Worm (Caenorhabditis elegans): ENCODE results near the gene mam-3.

DNA sequence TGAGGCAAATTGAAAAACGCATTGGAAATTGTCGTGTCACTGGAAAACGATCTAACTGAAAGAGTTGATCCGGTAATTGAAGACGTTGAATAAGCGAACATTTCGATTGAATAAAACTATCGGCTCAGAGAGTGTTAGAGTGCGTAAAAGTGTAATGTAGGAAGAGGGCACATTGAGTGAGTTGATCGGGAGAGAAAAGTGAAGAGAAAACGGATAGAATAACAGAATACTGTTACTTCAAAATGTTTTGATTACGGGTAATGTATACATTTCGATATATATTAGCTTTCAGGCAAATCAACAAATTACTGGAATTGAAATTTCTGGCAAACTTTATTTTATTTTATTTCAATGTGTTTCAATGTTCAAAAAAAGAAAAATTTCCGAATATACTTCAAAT is 9.5 kb upstream of the mam-3 start, which contains the start of gene uso-1:
- TF ChIP-seq unc-62 (GFP tag; optimal IDR thresholded peaks at IDR 0.05 in 1 of 2) = no peak
- TF ChIP-seq unc-62 (tag; optimal IDR thresholded peaks at IDR 0.05) = no peak
- no peak for TF ChIP-seq lsy-2 (tag; optimal IDR thresholded peaks at IDR 0.05)
- TF ChIP-seq attf-4 (tag; optimal IDR thresholded peaks at IDR 0.05) = no peak
- TF ChIP-seq zag-1 (tag; optimal IDR thresholded peaks at IDR 0.05) = no peak
- no peak for TF ChIP-seq unc-39 (tag; optimal IDR thresholded peaks at IDR 0.05)
- no peak for TF ChIP-seq nhr-102 (tag; optimal IDR thresholded peaks at IDR 0.05)
- TF ChIP-seq lin-29 (GFP tag; IDR thresholded peaks at IDR 0.05) = no peak
- no peak for TF ChIP-seq nhr-28 (tag; optimal IDR thresholded peaks at IDR 0.05)
- no peak for TF ChIP-seq ceh-82 (tag; optimal IDR thresholded peaks at IDR 0.05)
- no peak for TF ChIP-seq ces-1 (GFP tag; optimal IDR thresholded peaks at IDR 0.05)
- no peak for TF ChIP-seq unc-130 (GFP tag; optimal IDR thresholded peaks at IDR 0.05)
- TF ChIP-seq mep-1 (tag; optimal IDR thresholded peaks at IDR 0.05) = no peak
- TF ChIP-seq R02D3.7 (tag; optimal IDR thresholded peaks at IDR 0.05) = no peak
- TF ChIP-seq php-3 (GFP tag; IDR thresholded peaks at IDR 0.05) = no peak
